Fruit fly (Drosophila melanogaster) whole organism, prepupa: ENCODE data around the gene CG6059.

Experiments
- CG11294 ChIP-seq: fragments of 200-800 bp; sonication (Bioruptor generic); IDR thresholded peaks from 2 replicates; pipeline ENCODE4 v1.3.6; 2022; ENCODE audit warnings: missing biosample characterization, missing genetic modification characterization
- CG1621 ChIP-seq: fragments of 200-800 bp; sonication (Bioruptor generic); optimal IDR thresholded peaks from 3 replicates; lab custom pipeline; 2018; ENCODE audit warnings: missing biosample characterization, mild to moderate bottlenecking, missing genetic modification characterization
- CG31627 ChIP-seq: fragments of 200-800 bp; sonication (Bioruptor generic); optimal IDR thresholded peaks from 3 replicates; lab custom pipeline; 2016; ENCODE audit warnings: missing biosample characterization, missing genetic modification characterization
- Eip78C ChIP-seq: fragments of 200-800 bp; sonication (Bioruptor generic); peaks from one replicate; lab custom pipeline; 2016; ENCODE audit warnings: missing biosample characterization, missing genetic modification characterization
- Gug ChIP-seq: fragments of 200-800 bp; sonication (Bioruptor generic); IDR thresholded peaks from 2 replicates; pipeline ENCODE4 v1.3.6; 2022; ENCODE audit warnings: missing biosample characterization, missing genetic modification characterization
- Lpt ChIP-seq: fragments of 200-800 bp; sonication (Bioruptor generic); optimal IDR thresholded peaks from 3 replicates; lab custom pipeline; 2016; ENCODE audit warnings: missing biosample characterization, missing genetic modification characterization
- Met ChIP-seq: fragments of 200-800 bp; sonication (Bioruptor generic); optimal IDR thresholded peaks from 3 replicates; lab custom pipeline; 2016; ENCODE audit warnings: missing biosample characterization, missing genetic modification characterization
- Smox ChIP-seq: fragments of 200-800 bp; sonication (Bioruptor generic); optimal IDR thresholded peaks from 3 replicates; lab custom pipeline; 2016; ENCODE audit warnings: missing biosample characterization, missing genetic modification characterization
- Sox102F ChIP-seq: fragments of 200-800 bp; sonication (Bioruptor generic); optimal IDR thresholded peaks from 2 replicates; lab custom pipeline; 2016; ENCODE audit warnings: missing biosample characterization, mild to moderate bottlenecking, missing genetic modification characterization
- acj6 ChIP-seq: fragments of 200-800 bp; sonication (Bioruptor generic); optimal IDR thresholded peaks from 3 replicates; lab custom pipeline; 2016; ENCODE audit warnings: missing biosample characterization, missing genetic modification characterization
- pdm3 ChIP-seq: fragments of 200-800 bp; sonication (Bioruptor generic); optimal IDR thresholded peaks from 3 replicates; lab custom pipeline; 2016; ENCODE audit warnings: missing biosample characterization, missing genetic modification characterization
- salr ChIP-seq, 2 experiments: fragments of 200-800 bp; sonication (Bioruptor generic); optimal IDR thresholded peaks; 3 replicates each; lab custom pipeline; 2016 to 2018; ENCODE audit warnings: missing biosample characterization in 2 of 2, missing genetic modification characterization in 2 of 2, mild to moderate bottlenecking in 1 of 2

dm6 chr3R:27094233-27094632 lies 30.3 kb downstream of the CG6059 start, which contains the start of gene CG14259:
- no peak for TF ChIP-seq salr (GFP tag; optimal IDR thresholded peaks at IDR 0.05; lab: Kevin White, UChicago)
- no peak for TF ChIP-seq pdm3 (GFP tag; lab: Kevin White, UChicago)
- TF ChIP-seq CG31627, result no peak
- no peak for TF ChIP-seq Lpt (GFP tag; lab: Kevin White, UChicago)
- no peak for TF ChIP-seq CG1621
- no peak for TF ChIP-seq Sox102F (GFP tag; lab: Kevin White, UChicago)
- TF ChIP-seq Smox (GFP tag; lab: Kevin White, UChicago), result no peak
- TF ChIP-seq Gug (GFP tag; lab: Robert Waterston, UW), result no peak
- no peak for TF ChIP-seq Eip78C (GFP tag; lab: Kevin White, UChicago)
- TF ChIP-seq CG11294, result no peak
- TF ChIP-seq acj6 (GFP tag; lab: Kevin White, UChicago), result no peak
- TF ChIP-seq Met (GFP tag; lab: Kevin White, UChicago), result no peak
